Worm (Caenorhabditis elegans): ENCODE data around the gene cbp-1.

- TF ChIP-seq lin-32 (GFP tag; optimal IDR thresholded peaks at IDR 0.05): no peak
- TF ChIP-seq nhr-12 (tag; optimal IDR thresholded peaks at IDR 0.05): no peak
- no peak for TF ChIP-seq nhr-2 (tag; optimal IDR thresholded peaks at IDR 0.05)
- no peak for TF ChIP-seq unc-62 (GFP tag; optimal IDR thresholded peaks at IDR 0.05)
- no peak for TF ChIP-seq pha-4 (tag; optimal IDR thresholded peaks at IDR 0.05)
- TF ChIP-seq unc-39 (tag; optimal IDR thresholded peaks at IDR 0.05): no peak
- no peak for TF ChIP-seq ces-1 (GFP tag; optimal IDR thresholded peaks at IDR 0.05)
- TF ChIP-seq snpc-4 (tag; optimal IDR thresholded peaks at IDR 0.05): no peak
- no peak for TF ChIP-seq ztf-11 (tag; optimal IDR thresholded peaks at IDR 0.05)
- TF ChIP-seq ceh-43 (GFP tag; optimal IDR thresholded peaks at IDR 0.05): no peak
Measured at ce11 chrIII:9720191-9720590, 46.1 kb upstream of the cbp-1 start, which contains the start of gene ncx-7.

Measured in whole organism, mixed stage, embryonic.